Fruit fly (Drosophila melanogaster) whole organism, embryonic: ENCODE data around the gene CG43680.

Experiments
- Abd-B ChIP-seq: fragments of 200-800 bp; sonication (Bioruptor generic); optimal IDR thresholded peaks from 2 replicates; lab custom pipeline; 2018; ENCODE audit warnings: missing biosample characterization, mild to moderate bottlenecking, missing genetic modification characterization, moderate library complexity
- B-H1 ChIP-seq: fragments of 200-800 bp; sonication (Bioruptor generic); IDR thresholded peaks from 3 replicates; pipeline ENCODE4 v1.3.6; 2022; ENCODE audit warnings: missing biosample characterization, missing genetic modification characterization
- CG10209 ChIP-seq: fragments of 200-800 bp; sonication (Bioruptor generic); optimal IDR thresholded peaks from 3 replicates; lab custom pipeline; 2017; ENCODE audit warnings: missing biosample characterization, mild to moderate bottlenecking, missing genetic modification characterization, missing genetic modification reagents
- CG1233 ChIP-seq: fragments of 200-800 bp; sonication (Bioruptor generic); optimal IDR thresholded peaks from 4 replicates; lab custom pipeline; 2018; ENCODE audit warnings: missing biosample characterization, mild to moderate bottlenecking, missing genetic modification characterization
- CG14965 ChIP-seq: fragments of 200-800 bp; sonication (Bioruptor generic); optimal IDR thresholded peaks from 2 replicates; lab custom pipeline; 2016; ENCODE audit warnings: missing biosample characterization, missing genetic modification characterization, borderline replicate concordance
- CG2678 ChIP-seq: fragments of 200-800 bp; sonication (Bioruptor generic); optimal IDR thresholded peaks from 3 replicates; lab custom pipeline; 2019; ENCODE audit warnings: missing biosample characterization, mild to moderate bottlenecking, missing genetic modification characterization, moderate library complexity
- CG2712 ChIP-seq: fragments of 200-800 bp; optimal IDR thresholded peaks from 3 replicates; lab custom pipeline; 2019; ENCODE audit warnings: missing biosample characterization, mild to moderate bottlenecking, missing genetic modification characterization, moderate library complexity
- CG34422 ChIP-seq: fragments of 200-800 bp; sonication (Bioruptor generic); IDR thresholded peaks from 3 replicates; pipeline ENCODE4 v1.3.6; 2022; ENCODE audit warnings: missing biosample characterization, missing genetic modification characterization
- CG3838 ChIP-seq: fragments of 200-800 bp; sonication (Bioruptor generic); optimal IDR thresholded peaks from 3 replicates; lab custom pipeline; 2016; ENCODE audit warnings: missing biosample characterization, missing genetic modification characterization
- CG3847 ChIP-seq: fragments of 200-800 bp; sonication (Bioruptor generic); IDR thresholded peaks from 2 replicates; pipeline ENCODE4 v1.3.6; 2022; ENCODE audit warnings: missing biosample characterization, missing genetic modification characterization
- CG42726 ChIP-seq: fragments of 200-800 bp; sonication (Bioruptor generic); IDR thresholded peaks from 2 replicates; pipeline ENCODE4 v1.3.6; 2022; ENCODE audit warnings: missing biosample characterization, missing genetic modification characterization; ENCODE audit not compliant: partially characterized antibody
- CG4820 ChIP-seq: fragments of 200-800 bp; sonication (Bioruptor generic); optimal IDR thresholded peaks from 3 replicates; lab custom pipeline; 2016; ENCODE audit warnings: missing biosample characterization, missing genetic modification characterization
- CG6254 ChIP-seq: fragments of 200-800 bp; sonication (Bioruptor generic); optimal IDR thresholded peaks from 3 replicates; lab custom pipeline; 2017; ENCODE audit warnings: mild to moderate bottlenecking, missing biosample characterization, missing genetic modification reagents, missing genetic modification characterization
- CG7745 ChIP-seq: fragments of 200-800 bp; sonication (Bioruptor generic); optimal IDR thresholded peaks from 2 replicates; lab custom pipeline; 2018; ENCODE audit warnings: missing biosample characterization, mild to moderate bottlenecking, missing genetic modification characterization, moderate library complexity
- CG8765 ChIP-seq: fragments of 200-800 bp; sonication (Bioruptor generic); IDR thresholded peaks from 2 replicates; pipeline ENCODE4 v1.3.6; 2022; ENCODE audit warnings: missing biosample characterization, missing genetic modification characterization
- CTCF ChIP-seq: fragments of 200-800 bp; sonication (Bioruptor generic); optimal IDR thresholded peaks from 2 replicates; lab custom pipeline; 2017; ENCODE audit warnings: missing biosample characterization, mild to moderate bottlenecking, missing genetic modification characterization, moderate library complexity
- Dad ChIP-seq: fragments of 200-800 bp; sonication (Bioruptor generic); optimal IDR thresholded peaks from 3 replicates; lab custom pipeline; 2016; ENCODE audit warnings: missing biosample characterization, missing genetic modification characterization
- Dbx ChIP-seq: fragments of 200-800 bp; sonication (Bioruptor generic); IDR thresholded peaks from 3 replicates; pipeline ENCODE4 v1.3.6; 2022; ENCODE audit warnings: missing biosample characterization, missing genetic modification characterization
- Dll ChIP-seq: fragments of 200-800 bp; sonication (Bioruptor generic); IDR thresholded peaks from 4 replicates; pipeline ENCODE4 v1.3.6; 2022; ENCODE audit warnings: missing biosample characterization, missing genetic modification characterization; ENCODE audit not compliant: partially characterized antibody
- Meics ChIP-seq: fragments of 200-800 bp; sonication (Bioruptor generic); optimal IDR thresholded peaks from 2 replicates; lab custom pipeline; 2017; ENCODE audit warnings: missing biosample characterization, mild to moderate bottlenecking, missing genetic modification characterization
- Mrtf ChIP-seq: fragments of 200-800 bp; sonication (Bioruptor generic); IDR thresholded peaks from 3 replicates; pipeline ENCODE4 v1.3.6; 2022; ENCODE audit warnings: missing biosample characterization, missing genetic modification characterization
- NC2β ChIP-seq: fragments of 200-800 bp; sonication (Bioruptor generic); optimal IDR thresholded peaks from 2 replicates; lab custom pipeline; 2016; ENCODE audit warnings: missing biosample characterization, missing genetic modification characterization
- NK7.1 ChIP-seq: fragments of 200-800 bp; sonication (Bioruptor generic); optimal IDR thresholded peaks from 3 replicates; lab custom pipeline; 2016; ENCODE audit warnings: missing biosample characterization, missing genetic modification characterization
- NfI ChIP-seq: fragments of 200-800 bp; sonication (Bioruptor generic); optimal IDR thresholded peaks from 3 replicates; lab custom pipeline; 2018; ENCODE audit warnings: missing biosample characterization, mild to moderate bottlenecking, missing genetic modification characterization, moderate library complexity
- Oaz ChIP-seq: fragments of 200-800 bp; sonication (Bioruptor generic); IDR thresholded peaks from 2 replicates; pipeline ENCODE4 v1.3.6; 2022; ENCODE audit warnings: missing biosample characterization, missing genetic modification characterization
- Sox100B ChIP-seq: fragments of 200-800 bp; sonication (Bioruptor generic); optimal IDR thresholded peaks from 3 replicates; lab custom pipeline; 2018; ENCODE audit warnings: missing biosample characterization, mild to moderate bottlenecking, missing genetic modification characterization
- abd-A ChIP-seq: fragments of 200-800 bp; sonication (Bioruptor generic); optimal IDR thresholded peaks from 3 replicates; lab custom pipeline; 2019; ENCODE audit warnings: missing biosample characterization, mild to moderate bottlenecking, missing genetic modification characterization, moderate library complexity
- bbx ChIP-seq: fragments of 200-800 bp; sonication (Bioruptor generic); IDR thresholded peaks from 2 replicates; pipeline ENCODE4 v1.3.6; 2022; ENCODE audit warnings: missing biosample characterization, missing genetic modification characterization; ENCODE audit not compliant: partially characterized antibody
- bowl ChIP-seq: fragments of 200-800 bp; sonication (Bioruptor generic); IDR thresholded peaks from 2 replicates; pipeline ENCODE4 v1.3.6; 2022; ENCODE audit warnings: missing biosample characterization, missing genetic modification characterization
- cato ChIP-seq: fragments of 200-800 bp; sonication (Bioruptor generic); optimal IDR thresholded peaks from 2 replicates; lab custom pipeline; 2016; ENCODE audit warnings: missing biosample characterization, missing genetic modification characterization, borderline replicate concordance
- caup ChIP-seq: fragments of 200-800 bp; sonication (Bioruptor generic); optimal IDR thresholded peaks from 3 replicates; lab custom pipeline; 2017; ENCODE audit warnings: missing biosample characterization, mild to moderate bottlenecking, missing genetic modification characterization, moderate library complexity; ENCODE audit not compliant: severe bottlenecking
- dati ChIP-seq: fragments of 200-800 bp; sonication (Bioruptor generic); IDR thresholded peaks from 2 replicates; pipeline ENCODE4 v1.3.6; 2022; ENCODE audit warnings: missing biosample characterization, missing genetic modification characterization
- gcm ChIP-seq: fragments of 200-800 bp; sonication (Bioruptor generic); optimal IDR thresholded peaks from 2 replicates; lab custom pipeline; 2019; ENCODE audit warnings: missing biosample characterization, mild to moderate bottlenecking, missing genetic modification characterization, moderate library complexity
- gfzf ChIP-seq: fragments of 200-800 bp; sonication (Bioruptor generic); optimal IDR thresholded peaks from 2 replicates; lab custom pipeline; 2016; ENCODE audit warnings: missing biosample characterization, mild to moderate bottlenecking, missing genetic modification characterization, moderate library complexity
- jing ChIP-seq: fragments of 200-800 bp; sonication (Bioruptor generic); optimal IDR thresholded peaks from 2 replicates; lab custom pipeline; 2018; ENCODE audit warnings: missing biosample characterization, mild to moderate bottlenecking, missing genetic modification characterization
- kah ChIP-seq: fragments of 200-800 bp; sonication (Bioruptor generic); optimal IDR thresholded peaks from 2 replicates; lab custom pipeline; 2018; ENCODE audit warnings: missing biosample characterization, mild to moderate bottlenecking, missing genetic modification characterization
- ken ChIP-seq: fragments of 200-800 bp; sonication (Bioruptor generic); IDR thresholded peaks from 3 replicates; pipeline ENCODE4 v1.3.6; 2022; ENCODE audit warnings: missing biosample characterization, missing genetic modification characterization
- klu ChIP-seq: fragments of 200-800 bp; sonication (Bioruptor generic); IDR thresholded peaks from 2 replicates; pipeline ENCODE4 v1.3.6; 2022; ENCODE audit warnings: missing biosample characterization, missing genetic modification characterization
- luna ChIP-seq: fragments of 200-800 bp; sonication (Bioruptor generic); optimal IDR thresholded peaks from 2 replicates; lab custom pipeline; 2016; ENCODE audit warnings: missing biosample characterization, missing genetic modification characterization
- maf-S ChIP-seq: fragments of 200-800 bp; sonication (Bioruptor generic); optimal IDR thresholded peaks from 2 replicates; lab custom pipeline; 2016; ENCODE audit warnings: missing biosample characterization, missing genetic modification characterization
- pfk ChIP-seq: fragments of 200-800 bp; sonication (Bioruptor generic); optimal IDR thresholded peaks from 2 replicates; lab custom pipeline; 2018; ENCODE audit warnings: missing biosample characterization, mild to moderate bottlenecking, missing genetic modification characterization, moderate library complexity
- repo ChIP-seq: fragments of 200-800 bp; sonication (Bioruptor generic); optimal IDR thresholded peaks from 2 replicates; lab custom pipeline; 2016; ENCODE audit warnings: missing biosample characterization, missing genetic modification characterization
- schlank ChIP-seq: fragments of 200-800 bp; sonication (Bioruptor generic); optimal IDR thresholded peaks from 2 replicates; lab custom pipeline; 2018; ENCODE audit warnings: missing biosample characterization, mild to moderate bottlenecking, missing genetic modification characterization
- slou ChIP-seq: fragments of 200-800 bp; sonication (Bioruptor generic); optimal IDR thresholded peaks from 3 replicates; lab custom pipeline; 2016; ENCODE audit warnings: missing biosample characterization, missing genetic modification characterization
- unpg ChIP-seq: fragments of 200-800 bp; sonication (Bioruptor generic); optimal IDR thresholded peaks from 3 replicates; lab custom pipeline; 2018; ENCODE audit warnings: missing biosample characterization, mild to moderate bottlenecking, missing genetic modification characterization, moderate library complexity
- wdn ChIP-seq: fragments of 200-800 bp; sonication (Bioruptor generic); IDR thresholded peaks from 2 replicates; pipeline ENCODE4 v1.3.6; 2022; ENCODE audit warnings: missing biosample characterization, missing genetic modification characterization
- wek ChIP-seq: fragments of 200-800 bp; sonication (Bioruptor generic); optimal IDR thresholded peaks from 3 replicates; lab custom pipeline; 2018; ENCODE audit warnings: missing biosample characterization, mild to moderate bottlenecking, missing genetic modification characterization, moderate library complexity
- z ChIP-seq: fragments of 200-800 bp; sonication (Bioruptor generic); IDR thresholded peaks from 3 replicates; pipeline ENCODE4 v1.3.6; 2022; ENCODE audit warnings: missing biosample characterization, missing genetic modification characterization
- zen2 ChIP-seq: fragments of 200-800 bp; sonication (Bioruptor generic); IDR thresholded peaks from 3 replicates; pipeline ENCODE4 v1.3.6; 2022; ENCODE audit warnings: missing biosample characterization, missing genetic modification characterization; ENCODE audit not compliant: partially characterized antibody

Gene CG43680

DNA sequence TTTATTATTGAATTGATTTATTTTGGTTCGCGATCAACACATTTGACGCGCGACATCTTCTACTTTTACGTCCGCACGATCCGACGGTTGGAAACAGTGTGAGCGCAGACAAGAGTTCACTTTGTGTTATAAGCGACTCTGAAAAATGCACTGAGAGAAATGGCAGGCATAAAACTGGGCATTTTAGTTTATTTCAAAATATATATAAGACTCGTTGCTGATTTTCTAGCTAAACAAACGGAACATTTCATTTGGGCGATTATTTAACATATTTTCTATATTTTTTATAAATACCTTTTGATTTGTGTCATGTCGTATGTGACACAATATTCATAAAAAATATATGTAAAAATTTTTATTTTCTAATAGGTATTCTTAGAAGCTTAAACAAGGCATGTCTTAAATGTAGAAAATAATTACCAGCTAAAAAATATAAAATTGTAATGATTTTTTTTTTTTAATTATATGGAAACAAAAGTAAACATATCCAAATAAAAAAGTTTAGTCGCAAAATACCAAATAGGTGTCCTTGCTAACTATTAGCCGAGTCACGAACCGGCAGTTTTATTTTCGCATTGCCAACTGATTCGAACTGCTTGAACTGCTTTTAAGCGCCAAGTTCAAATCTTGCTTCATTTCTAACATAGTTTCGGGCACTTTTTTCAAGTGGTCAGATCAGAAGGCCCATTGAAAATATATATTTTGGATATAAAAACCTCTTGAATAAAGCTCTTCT is 39.0 kb downstream of the CG43680 start, which contains the start of gene Reck (continued):
- peak; percentile 15 for TF ChIP-seq maf-S (GFP tag; lab: Kevin White, UChicago)
- TF ChIP-seq CG6254 (GFP tag; lab: Kevin White, UChicago) = peak; percentile 90
- peak; percentile 60; the same call in 2 of the 3 replicates for TF ChIP-seq Dbx (GFP tag; lab: Robert Waterston, UW)
- peak; percentile 87 for TF ChIP-seq CG2678 (tag; lab: Kevin White, UChicago)
- TF ChIP-seq CG4820 = peak; percentile 78
- TF ChIP-seq CG7745 (tag; lab: Kevin White, UChicago) = no peak
- peak; percentile 39 for TF ChIP-seq CG3838 (GFP tag; lab: Kevin White, UChicago)
- TF ChIP-seq abd-A (tag; lab: Kevin White, UChicago) = no peak
- TF ChIP-seq NC2β (GFP tag; lab: Kevin White, UChicago) = peak; percentile 45
- peak; percentile 65 for TF ChIP-seq ken
- TF ChIP-seq CG42726 (GFP tag; lab: Robert Waterston, UW) = 0 out of 2 replicates have a peak, but pooled peaks have one; percentile 15
- peak; percentile 39 for TF ChIP-seq Abd-B (GFP tag; lab: Kevin White, UChicago)
- no peak; the same call in 1 of the 2 replicates for TF ChIP-seq bbx
- no peak for TF ChIP-seq luna (GFP tag; lab: Kevin White, UChicago)
- TF ChIP-seq jing (GFP tag; lab: Kevin White, UChicago) = peak; percentile 28
- peak; percentile 53; the same call in 2 of the 3 replicates for TF ChIP-seq Mrtf (GFP tag; lab: Robert Waterston, UW)
- TF ChIP-seq wek = no peak
- TF ChIP-seq CG1233 (GFP tag; lab: Kevin White, UChicago) = peak; percentile 85
- TF ChIP-seq bowl (GFP tag; lab: Robert Waterston, UW) = peak; percentile 49
- TF ChIP-seq klu (GFP tag; lab: Robert Waterston, UW) = no peak
- no peak for TF ChIP-seq Dll
- peak; percentile 6 for TF ChIP-seq repo (GFP tag; lab: Kevin White, UChicago)
- TF ChIP-seq schlank (tag; lab: Kevin White, UChicago) = peak; percentile 18
- peak; percentile 83 for TF ChIP-seq Meics (GFP tag; lab: Kevin White, UChicago)
- peak; percentile 16 for TF ChIP-seq NK7.1 (GFP tag; lab: Kevin White, UChicago)
- TF ChIP-seq wdn (GFP tag; lab: Robert Waterston, UW) = no peak
- TF ChIP-seq Sox100B (GFP tag; lab: Kevin White, UChicago) = peak; percentile 84
- TF ChIP-seq dati (GFP tag; lab: Robert Waterston, UW) = peak; percentile 79
- TF ChIP-seq CG14965 (GFP tag; lab: Kevin White, UChicago) = no peak
- TF ChIP-seq zen2 (GFP tag; lab: Robert Waterston, UW) = no peak
- TF ChIP-seq Oaz (GFP tag; lab: Robert Waterston, UW) = peak; percentile 57; the same call in 1 of the 2 replicates
- TF ChIP-seq Dad = peak; percentile 20
- TF ChIP-seq caup (GFP tag; lab: Kevin White, UChicago) = peak; percentile 83
- no peak for TF ChIP-seq z
- TF ChIP-seq pfk = no peak
- TF ChIP-seq cato (GFP tag; lab: Kevin White, UChicago) = peak; percentile 43
- TF ChIP-seq CTCF (GFP tag; lab: Kevin White, UChicago) = peak; percentile 59
- peak; percentile 51 for TF ChIP-seq gfzf (GFP tag; lab: Kevin White, UChicago)
- TF ChIP-seq gcm (GFP tag; lab: Kevin White, UChicago) = peak; percentile 90
- TF ChIP-seq slou = peak; percentile 35
- peak; percentile 34; the same call in 1 of the 2 replicates for TF ChIP-seq CG3847
- peak; percentile 73 for TF ChIP-seq CG10209 (GFP tag; lab: Kevin White, UChicago)
- peak; percentile 91 for TF ChIP-seq unpg (GFP tag; lab: Kevin White, UChicago)
- TF ChIP-seq B-H1 (GFP tag; lab: Robert Waterston, UW) = peak; percentile 77; the same call in 2 of the 3 replicates
- TF ChIP-seq NfI (GFP tag; lab: Kevin White, UChicago) = peak; percentile 77
- TF ChIP-seq kah (GFP tag; lab: Kevin White, UChicago) = peak; percentile 74
- TF ChIP-seq CG34422 (GFP tag; lab: Robert Waterston, UW) = peak; percentile 78
- peak; percentile 89 for TF ChIP-seq CG2712
- peak; percentile 70 for TF ChIP-seq CG8765 (GFP tag; lab: Robert Waterston, UW)
